Worm (Caenorhabditis elegans): Measurements from ENCODE around the gene K08D8.6.

The K08D8.6 gene

ce11 chrIV:12842121-12842520, 48.2 kb downstream of the K08D8.6 start:
- TF ChIP-seq elt-2 (tag; optimal IDR thresholded peaks at IDR 0.05) (peak; percentile 65), ets-4 (tag; optimal IDR thresholded peaks at IDR 0.05) (no peak)

ce11 chrIV:12840873-12841272, 49.4 kb downstream of the K08D8.6 start:
- TF ChIP-seq ceh-22 (tag; optimal IDR thresholded peaks at IDR 0.05) (no peak), tbx-2 (tag; optimal IDR thresholded peaks at IDR 0.05) (no peak), ceh-18 (tag; optimal IDR thresholded peaks at IDR 0.05) (no peak), ceh-24 (tag; optimal IDR thresholded peaks at IDR 0.05) (no peak), K02D7.2 (tag; optimal IDR thresholded peaks at IDR 0.05) (no peak), ets-4 (tag; optimal IDR thresholded peaks at IDR 0.05) (no peak), ztf-16 (tag; optimal IDR thresholded peaks at IDR 0.05) (no peak)

ce11 chrIV:12840348-12840747, 50.0 kb downstream of the K08D8.6 start:
- no peak for TF ChIP-seq pqm-1 (tag; optimal IDR thresholded peaks at IDR 0.05)
- TF ChIP-seq che-1 (tag; optimal IDR thresholded peaks at IDR 0.05), result no peak
- TF ChIP-seq dve-1 (tag; optimal IDR thresholded peaks at IDR 0.05), result no peak
- TF ChIP-seq npax-4 (tag; optimal IDR thresholded peaks at IDR 0.05), result no peak
- no peak for TF ChIP-seq C08G9.2 (tag; optimal IDR thresholded peaks at IDR 0.05)
- no peak for TF ChIP-seq tbx-7 (tag; optimal IDR thresholded peaks at IDR 0.05)
- TF ChIP-seq Y22D7AL.16 (tag; optimal IDR thresholded peaks at IDR 0.05), result no peak
- no peak for TF ChIP-seq ceh-22 (tag; optimal IDR thresholded peaks at IDR 0.05)

Measured in whole organism, late embryonic.